Worm (Caenorhabditis elegans) whole organism, late embryonic: Measurements from ENCODE around the gene ZK596.2.

ENCODE experiments used
- Y22D7AL.16 ChIP-seq: sonication (generic microtip); optimal IDR thresholded peaks from 2 replicates; lab custom pipeline; 2016; ENCODE audit warnings: missing genetic modification characterization, missing compliant biosample characterization
- che-1 ChIP-seq: sonication (generic microtip); optimal IDR thresholded peaks from 2 replicates; lab custom pipeline; 2016; ENCODE audit warnings: mild to moderate bottlenecking, missing genetic modification characterization, missing compliant biosample characterization
- dve-1 ChIP-seq: sonication (generic microtip); optimal IDR thresholded peaks from 2 replicates; lab custom pipeline; 2017; ENCODE audit warnings: antibody characterized with exemption, mild to moderate bottlenecking, missing genetic modification characterization, missing compliant biosample characterization
- elt-2 ChIP-seq: sonication (generic microtip); optimal IDR thresholded peaks from 2 replicates; lab custom pipeline; 2016; ENCODE audit warnings: missing genetic modification reagents, missing genetic modification characterization, missing compliant biosample characterization
- hlh-30 ChIP-seq: sonication (generic microtip); optimal IDR thresholded peaks from 2 replicates; lab custom pipeline; 2017; ENCODE audit warnings: antibody characterized with exemption, missing genetic modification characterization, missing compliant biosample characterization; ENCODE audit not compliant: insufficient read depth
- lin-11 ChIP-seq: fragments of 200-800 bp; sonication (Bioruptor generic); optimal IDR thresholded peaks from 2 replicates; lab custom pipeline; 2018; ENCODE audit warnings: mild to moderate bottlenecking, missing genetic modification characterization, missing compliant biosample characterization
- nfya-1 ChIP-seq: sonication (generic microtip); optimal IDR thresholded peaks from 2 replicates; lab custom pipeline; 2017; ENCODE audit warnings: missing genetic modification characterization, mild to moderate bottlenecking, missing compliant biosample characterization, antibody characterized with exemption, moderate library complexity
- unc-3 ChIP-seq, 2 experiments: fragments of 200-800 bp in 1 of 2; sonication (Bioruptor generic) in 1 of 2; sonication (generic microtip) in 1 of 2; conservative IDR thresholded peaks in 1 of 2; optimal IDR thresholded peaks in 1 of 2; 2 replicates each; pipeline versions ENCODE4 v1.3.6 to Lab custom; 2016 to 2022; ENCODE audit warnings: missing compliant biosample characterization in 2 of 2, missing genetic modification characterization in 2 of 2, missing genetic modification reagents in 1 of 2
- unc-55 ChIP-seq: sonication (generic microtip); optimal IDR thresholded peaks from 2 replicates; lab custom pipeline; 2017; ENCODE audit warnings: missing biosample characterization, missing genetic modification reagents, missing genetic modification characterization
- ztf-16 ChIP-seq: sonication (generic microtip); optimal IDR thresholded peaks from 2 replicates; lab custom pipeline; 2017; ENCODE audit warnings: missing genetic modification characterization, missing compliant biosample characterization

ce11 chrIV:10933777-10934546 is 24.9 kb upstream of the ZK596.2 start:
- TF ChIP-seq che-1 (tag; lab: Kevin White, UChicago) (no peak), Y22D7AL.16 (tag; lab: Kevin White, UChicago) (no peak), elt-2 (tag; lab: Kevin White, UChicago) (no peak), lin-11 (no peak), ztf-16 (no peak), unc-55 (no peak), dve-1 (tag; lab: Kevin White, UChicago) (no peak), unc-3 (GFP tag; conservative IDR thresholded peaks at IDR 0.05; lab: Robert Waterston, UW) (no peak), unc-3 (tag; optimal IDR thresholded peaks at IDR 0.05; lab: Kevin White, UChicago) (no peak), hlh-30 (tag; lab: Kevin White, UChicago) (no peak), nfya-1 (no peak)
